Fruit fly (Drosophila melanogaster): Measurements from ENCODE around the gene CG32069.

Gene CG32069

dm6 chr3L:11053843-11054242 lies 8.6 kb downstream of the CG32069 start, which contains the start of gene CG7888 (continued):
- TF ChIP-seq CG4820 (GFP tag; optimal IDR thresholded peaks at IDR 0.05) (no peak), Med (GFP tag) (peak; percentile 26), row (GFP tag; IDR thresholded peaks at IDR 0.05) (0 out of 3 replicates have a peak, but pooled peaks have one; percentile 11), mirr (GFP tag; optimal IDR thresholded peaks at IDR 0.05) (no peak), ac (GFP tag; optimal IDR thresholded peaks at IDR 0.05) (no peak), CG2712 (tag; optimal IDR thresholded peaks at IDR 0.05) (no peak), CG15073 (GFP tag; optimal IDR thresholded peaks at IDR 0.05) (no peak), Spps (tag; optimal IDR thresholded peaks at IDR 0.05) (no peak), Oaz (GFP tag; IDR thresholded peaks at IDR 0.05) (no peak), corto (GFP tag; optimal IDR thresholded peaks at IDR 0.05) (no peak), Rx (GFP tag; IDR thresholded peaks at IDR 0.05) (no peak), CG11093 (GFP tag; IDR thresholded peaks at IDR 0.05) (no peak), CG8290 (GFP tag; optimal IDR thresholded peaks at IDR 0.05) (no peak), CG8290 (tag; optimal IDR thresholded peaks at IDR 0.05) (peak in 1 of 2 experiments; percentile 46), CG11456 (GFP tag; IDR thresholded peaks at IDR 0.05) (0 out of 3 replicates have a peak, but pooled peaks have one; percentile 31), E2f1 (GFP tag; IDR thresholded peaks at IDR 0.05) (no peak), bcd (GFP tag; optimal IDR thresholded peaks at IDR 0.05) (no peak), D19A (tag; optimal IDR thresholded peaks at IDR 0.05) (peak; percentile 14), salm (tag; optimal IDR thresholded peaks at IDR 0.05) (no peak), pnt (GFP tag; optimal IDR thresholded peaks at IDR 0.05) (no peak), chinmo (GFP tag; IDR thresholded peaks at IDR 0.05; ENCODE audit: partially characterized antibody) (0 out of 4 replicates have a peak, but pooled peaks have one; percentile 23), az2 (GFP tag; optimal IDR thresholded peaks at IDR 0.05) (no peak), Stat92E (GFP tag; optimal IDR thresholded peaks at IDR 0.05) (no peak), CG8765 (GFP tag; IDR thresholded peaks at IDR 0.05) (no peak), CG2116 (GFP tag; optimal IDR thresholded peaks at IDR 0.05) (no peak), D (optimal IDR thresholded peaks at IDR 0.05) (no peak), D (GFP tag; optimal IDR thresholded peaks at IDR 0.05) (no peak), Doc3 (GFP tag; IDR thresholded peaks at IDR 0.05; ENCODE audit: partially characterized antibody) (no peak), CG9797 (GFP tag; optimal IDR thresholded peaks at IDR 0.05) (no peak), Hr39 (optimal IDR thresholded peaks at IDR 0.05) (no peak), CG9817 (tag; optimal IDR thresholded peaks at IDR 0.05) (no peak), CG7357 (GFP tag; IDR thresholded peaks at IDR 0.05) (no peak), CG13894 (tag; optimal IDR thresholded peaks at IDR 0.05) (peak; percentile 63), CG7928 (GFP tag; optimal IDR thresholded peaks at IDR 0.05) (no peak), tgo (GFP tag; IDR thresholded peaks at IDR 0.05) (no peak), jigr1 (GFP tag; IDR thresholded peaks at IDR 0.05) (no peak), pb (GFP tag; optimal IDR thresholded peaks at IDR 0.05) (no peak), Trl (optimal IDR thresholded peaks at IDR 0.05) (no peak), Trl (GFP tag; optimal IDR thresholded peaks at IDR 0.05) (no peak), CG9876 (GFP tag; optimal IDR thresholded peaks at IDR 0.05) (no peak), Asciz (GFP tag; optimal IDR thresholded peaks at IDR 0.05) (no peak), CG1602 (GFP tag; optimal IDR thresholded peaks at IDR 0.05) (no peak), ap (GFP tag; IDR thresholded peaks at IDR 0.05) (no peak), HmgZ (tag; optimal IDR thresholded peaks at IDR 0.05) (no peak)

DNA sequence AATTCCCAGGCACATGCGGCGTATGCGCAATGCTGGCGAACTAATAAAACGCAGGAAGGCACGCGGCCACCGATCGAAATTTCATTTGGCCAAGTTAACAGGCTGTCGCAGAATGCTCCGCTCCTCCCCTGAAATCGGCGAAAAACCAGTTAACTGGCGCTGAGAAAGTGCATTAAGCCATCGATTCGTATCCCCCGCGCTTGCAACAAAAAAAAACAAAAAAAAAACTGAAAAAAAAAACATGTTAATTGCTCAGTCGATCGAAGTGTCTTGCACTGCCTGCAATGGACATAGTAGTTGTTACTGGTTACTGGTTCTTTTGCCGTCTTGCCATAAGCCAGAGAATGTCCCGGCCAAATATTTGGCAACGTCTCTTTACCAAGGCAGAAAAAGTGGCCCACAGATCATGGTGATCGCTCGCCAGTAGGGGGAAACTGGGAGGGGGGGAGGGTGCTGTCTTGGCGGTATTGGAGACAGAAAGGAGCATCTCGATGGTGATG lies 9.6 kb downstream of the CG32069 start:
- TF ChIP-seq Ets65A (GFP tag) (peak; percentile 91), Drgx (GFP tag; IDR thresholded peaks at IDR 0.05) (peak; percentile 57; the same call in 1 of the 2 replicates), CG16863 (GFP tag; optimal IDR thresholded peaks at IDR 0.05) (no peak)
